Worm (Caenorhabditis elegans): Measurements from ENCODE around the gene itr-1.

DNA sequence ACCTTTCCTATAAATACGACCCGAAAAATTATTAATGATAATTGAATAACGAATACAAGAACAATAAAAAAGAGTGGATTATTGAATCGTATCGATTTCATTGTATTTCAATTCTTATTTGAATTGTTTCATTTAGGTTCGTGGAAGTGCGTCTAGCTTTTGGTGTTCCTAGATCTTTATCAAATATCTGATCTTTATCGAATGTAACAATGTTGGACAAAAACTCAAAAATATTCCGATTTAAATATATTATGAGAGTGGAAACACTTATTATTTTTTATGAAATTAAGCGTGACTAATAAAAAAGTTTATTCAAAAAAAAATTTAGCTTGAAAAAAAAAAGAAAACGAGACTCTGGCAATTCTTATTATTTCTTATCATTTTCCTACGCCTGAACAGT lies 57.0 kb downstream of the itr-1 start, which contains the start of the genes C50F7.9 and C50F7.3:
- no peak for TF ChIP-seq ama-1 (optimal IDR thresholded peaks at IDR 0.05)
- TF ChIP-seq ceh-82 (tag; optimal IDR thresholded peaks at IDR 0.05) = no peak
- no peak for TF ChIP-seq lin-11 (tag; optimal IDR thresholded peaks at IDR 0.05)
- TF ChIP-seq egl-27 (tag; optimal IDR thresholded peaks at IDR 0.05) = no peak
- no peak for TF ChIP-seq lin-39 (tag; optimal IDR thresholded peaks at IDR 0.05)
